Worm (Caenorhabditis elegans): ENCODE data around the gene jip-1.

Gene jip-1

ce11 chrII:1320412-1320811 is 6.4 kb upstream of the jip-1 start (continued):
- TF ChIP-seq fos-1 (tag; optimal IDR thresholded peaks at IDR 0.05) (peak; percentile 85), ZK546.5 (tag; optimal IDR thresholded peaks at IDR 0.05) (peak; percentile 98), ceh-16 (tag; optimal IDR thresholded peaks at IDR 0.05) (peak; percentile 15), nhr-28 (tag; optimal IDR thresholded peaks at IDR 0.05) (peak; percentile 13), nhr-23 (tag; optimal IDR thresholded peaks at IDR 0.05) (peak; percentile 99), egl-27 (tag; optimal IDR thresholded peaks at IDR 0.05) (peak; percentile 66)

- no peak for TF ChIP-seq egl-5 (tag; optimal IDR thresholded peaks at IDR 0.05)
- no peak for TF ChIP-seq jun-1 (tag; optimal IDR thresholded peaks at IDR 0.05)
- no peak for TF ChIP-seq lin-39 (tag; optimal IDR thresholded peaks at IDR 0.05)
- TF ChIP-seq egl-27 (tag; optimal IDR thresholded peaks at IDR 0.05), result no peak
- TF ChIP-seq snpc-4 (tag; optimal IDR thresholded peaks at IDR 0.05), result no peak
- no peak for TF ChIP-seq fkh-10 (GFP tag; optimal IDR thresholded peaks at IDR 0.05)
- TF ChIP-seq nhr-67 (tag; optimal IDR thresholded peaks at IDR 0.05), result no peak
Measured at ce11 chrII:1320987-1321807, 5.6 kb upstream of the jip-1 start, which contains the start of gene vig-1. Gene vig-1 (plus strand): TSS chrII:1321037.

ce11 chrII:1322283-1323173 is 4.3 kb upstream of the jip-1 start:
- no peak for TF ChIP-seq ama-1 (optimal IDR thresholded peaks at IDR 0.05)
- TF ChIP-seq R02D3.7 (tag; optimal IDR thresholded peaks at IDR 0.05), result no peak
- no peak for TF ChIP-seq aly-2 (tag; optimal IDR thresholded peaks at IDR 0.05)
- TF ChIP-seq pqm-1 (tag; optimal IDR thresholded peaks at IDR 0.05), result no peak
- no peak for TF ChIP-seq nhr-76 (tag; optimal IDR thresholded peaks at IDR 0.05)
- TF ChIP-seq nhr-12 (tag; optimal IDR thresholded peaks at IDR 0.05), result no peak
- TF ChIP-seq egl-27 (tag; optimal IDR thresholded peaks at IDR 0.05), result no peak
- TF ChIP-seq nhr-23 (tag; optimal IDR thresholded peaks at IDR 0.05), result no peak
- TF ChIP-seq ztf-4 (tag; optimal IDR thresholded peaks at IDR 0.05), result no peak
- no peak for TF ChIP-seq nfya-1 (tag; optimal IDR thresholded peaks at IDR 0.05; ENCODE audit: insufficient read depth)
- TF ChIP-seq nhr-237 (tag; optimal IDR thresholded peaks at IDR 0.05), result no peak
- TF ChIP-seq snpc-4 (tag; optimal IDR thresholded peaks at IDR 0.05), result no peak

ce11 chrII:1323190-1323651 is 3.6 kb upstream of the jip-1 start:
- no peak for TF ChIP-seq pqm-1 (tag; optimal IDR thresholded peaks at IDR 0.05)
- TF ChIP-seq unc-62 (GFP tag; optimal IDR thresholded peaks at IDR 0.05), result no peak
- TF ChIP-seq nhr-11 (tag; optimal IDR thresholded peaks at IDR 0.05), result no peak
- peak; percentile 40 for TF ChIP-seq hmg-11 (tag; optimal IDR thresholded peaks at IDR 0.05)
- no peak for TF ChIP-seq zag-1 (tag; optimal IDR thresholded peaks at IDR 0.05)
- no peak for TF ChIP-seq nhr-77 (tag; optimal IDR thresholded peaks at IDR 0.05)
- TF ChIP-seq egl-27 (tag; optimal IDR thresholded peaks at IDR 0.05), result no peak
- TF ChIP-seq egl-5 (tag; optimal IDR thresholded peaks at IDR 0.05), result no peak
- TF ChIP-seq unc-39 (tag; optimal IDR thresholded peaks at IDR 0.05), result no peak
- TF ChIP-seq elt-3 (tag; optimal IDR thresholded peaks at IDR 0.05), result no peak
- peak; percentile 58 for TF ChIP-seq lin-15B (tag; optimal IDR thresholded peaks at IDR 0.05)
- TF ChIP-seq ceh-82 (tag; optimal IDR thresholded peaks at IDR 0.05), result no peak
- no peak for TF ChIP-seq nhr-28 (tag; optimal IDR thresholded peaks at IDR 0.05)
- no peak for TF ChIP-seq elt-2 (tag; optimal IDR thresholded peaks at IDR 0.05)
- no peak for TF ChIP-seq nhr-237 (tag; optimal IDR thresholded peaks at IDR 0.05)
- TF ChIP-seq fos-1 (tag; optimal IDR thresholded peaks at IDR 0.05), result no peak
- no peak for TF ChIP-seq elt-1 (tag; optimal IDR thresholded peaks at IDR 0.05)
- no peak for TF ChIP-seq mdl-1 (tag; optimal IDR thresholded peaks at IDR 0.05)
- TF ChIP-seq nhr-23 (tag; optimal IDR thresholded peaks at IDR 0.05), result no peak
- TF ChIP-seq tbx-2 (tag; optimal IDR thresholded peaks at IDR 0.05), result no peak
- peak; percentile 10 for TF ChIP-seq ceh-28 (tag; optimal IDR thresholded peaks at IDR 0.05)
- no peak for TF ChIP-seq daf-12 (tag; optimal IDR thresholded peaks at IDR 0.05)
- peak; percentile 52 for TF ChIP-seq lin-39 (tag; optimal IDR thresholded peaks at IDR 0.05)
- TF ChIP-seq pha-4 (tag; optimal IDR thresholded peaks at IDR 0.05), result no peak
- peak; percentile 6 for TF ChIP-seq fkh-10 (GFP tag; optimal IDR thresholded peaks at IDR 0.05)
- TF ChIP-seq fkh-2 (tag; optimal IDR thresholded peaks at IDR 0.05), result no peak
- no peak for TF ChIP-seq ama-1 (optimal IDR thresholded peaks at IDR 0.05)
- TF ChIP-seq nhr-76 (tag; optimal IDR thresholded peaks at IDR 0.05), result no peak
- peak; percentile 71 for TF ChIP-seq lsy-12 (tag; optimal IDR thresholded peaks at IDR 0.05)
- no peak for TF ChIP-seq skn-1 (tag; optimal IDR thresholded peaks at IDR 0.05)
- TF ChIP-seq ceh-16 (tag; optimal IDR thresholded peaks at IDR 0.05), result no peak
- TF ChIP-seq aly-2 (tag; optimal IDR thresholded peaks at IDR 0.05), result no peak
- TF ChIP-seq nfya-1 (tag; optimal IDR thresholded peaks at IDR 0.05; ENCODE audit: insufficient read depth), result peak; percentile 48
- TF ChIP-seq jun-1 (tag; optimal IDR thresholded peaks at IDR 0.05), result no peak
- no peak for TF ChIP-seq ceh-9 (tag; optimal IDR thresholded peaks at IDR 0.05)
- peak; percentile 29 for TF ChIP-seq ZK546.5 (tag; optimal IDR thresholded peaks at IDR 0.05)
